Fruit fly (Drosophila melanogaster) whole organism, embryonic: ENCODE measurements around the gene Apoltp.
A peak's percentile ranks its signal among the peaks of the same experiment; 100 is the strongest.

Source experiments
- Blimp-1 ChIP-seq: fragments of 200-800 bp; sonication (Bioruptor generic); optimal IDR thresholded peaks from 3 replicates; lab custom pipeline; 2018; ENCODE audit warnings: missing biosample characterization, missing genetic modification characterization, mild to moderate bottlenecking, moderate library complexity, missing genetic modification reagents
- CG10267 ChIP-seq: fragments of 200-800 bp; sonication (Bioruptor generic); optimal IDR thresholded peaks from 2 replicates; lab custom pipeline; 2018; ENCODE audit warnings: missing biosample characterization, mild to moderate bottlenecking, missing genetic modification characterization, moderate library complexity
- CG10462 ChIP-seq: fragments of 200-800 bp; sonication (Bioruptor generic); optimal IDR thresholded peaks from 2 replicates; lab custom pipeline; 2016; ENCODE audit warnings: missing biosample characterization, missing genetic modification characterization
- CG11085 ChIP-seq: fragments of 200-800 bp; sonication (Bioruptor generic); IDR thresholded peaks from 2 replicates; pipeline ENCODE4 v1.3.6; 2022; ENCODE audit warnings: missing biosample characterization, missing genetic modification characterization
- CG12155 ChIP-seq: fragments of 200-800 bp; sonication (Bioruptor generic); optimal IDR thresholded peaks from 3 replicates; lab custom pipeline; 2016; ENCODE audit warnings: missing biosample characterization, missing genetic modification characterization
- CG12391 ChIP-seq: fragments of 200-800 bp; sonication (Bioruptor generic); optimal IDR thresholded peaks from 3 replicates; lab custom pipeline; 2018; ENCODE audit warnings: missing biosample characterization, mild to moderate bottlenecking, missing genetic modification characterization, moderate library complexity
- CG12659 ChIP-seq: fragments of 200-800 bp; sonication (Bioruptor generic); optimal IDR thresholded peaks from 3 replicates; lab custom pipeline; 2017; ENCODE audit warnings: mild to moderate bottlenecking, missing biosample characterization, missing genetic modification reagents, missing genetic modification characterization
- CG12942 ChIP-seq: fragments of 200-800 bp; sonication (Bioruptor generic); optimal IDR thresholded peaks from 3 replicates; lab custom pipeline; 2016; ENCODE audit warnings: missing biosample characterization, missing genetic modification characterization
- CG13775 ChIP-seq: fragments of 200-800 bp; sonication (Bioruptor generic); optimal IDR thresholded peaks from 3 replicates; lab custom pipeline; 2017; ENCODE audit warnings: missing biosample characterization, mild to moderate bottlenecking, missing genetic modification characterization
- CG14710 ChIP-seq: fragments of 200-800 bp; sonication (Bioruptor generic); optimal IDR thresholded peaks from 3 replicates; lab custom pipeline; 2019; ENCODE audit warnings: missing biosample characterization, mild to moderate bottlenecking, missing genetic modification characterization, moderate library complexity
- CG15479 ChIP-seq: fragments of 200-800 bp; sonication (Bioruptor generic); optimal IDR thresholded peaks from 3 replicates; lab custom pipeline; 2019; ENCODE audit warnings: missing biosample characterization, mild to moderate bottlenecking, missing genetic modification characterization, moderate library complexity
- CG1603 ChIP-seq: fragments of 200-800 bp; sonication (Bioruptor generic); optimal IDR thresholded peaks from 2 replicates; lab custom pipeline; 2019; ENCODE audit warnings: missing biosample characterization, mild to moderate bottlenecking, missing genetic modification characterization, moderate library complexity
- CG16813 ChIP-seq: fragments of 200-800 bp; sonication (Bioruptor generic); IDR thresholded peaks from 3 replicates; pipeline ENCODE4 v1.3.6; 2022; ENCODE audit warnings: missing biosample characterization, missing genetic modification characterization; ENCODE audit not compliant: partially characterized antibody
- CG17385 ChIP-seq: fragments of 200-800 bp; sonication (Bioruptor generic); optimal IDR thresholded peaks from 3 replicates; lab custom pipeline; 2018; ENCODE audit warnings: missing biosample characterization, mild to moderate bottlenecking, missing genetic modification characterization
- CG2202 ChIP-seq: fragments of 200-800 bp; sonication (Bioruptor generic); optimal IDR thresholded peaks from 2 replicates; lab custom pipeline; 2018; ENCODE audit warnings: missing biosample characterization, mild to moderate bottlenecking, missing genetic modification characterization
- CG3407 ChIP-seq: fragments of 200-800 bp; sonication (Bioruptor generic); optimal IDR thresholded peaks from 2 replicates; lab custom pipeline; 2018; ENCODE audit warnings: missing biosample characterization, mild to moderate bottlenecking, missing genetic modification characterization
- CG34376 ChIP-seq: fragments of 200-800 bp; sonication (Bioruptor generic); optimal IDR thresholded peaks from 2 replicates; lab custom pipeline; 2018; ENCODE audit warnings: missing biosample characterization, mild to moderate bottlenecking, missing genetic modification characterization
- CG6654 ChIP-seq: fragments of 200-800 bp; sonication (Bioruptor generic); optimal IDR thresholded peaks from 2 replicates; lab custom pipeline; 2017; ENCODE audit warnings: missing biosample characterization, mild to moderate bottlenecking, missing genetic modification characterization
- CG7786 ChIP-seq: fragments of 200-800 bp; sonication (Bioruptor generic); optimal IDR thresholded peaks from 2 replicates; lab custom pipeline; 2016; ENCODE audit warnings: missing biosample characterization, missing genetic modification characterization
- CG7928 ChIP-seq: fragments of 200-800 bp; sonication (Bioruptor generic); optimal IDR thresholded peaks from 2 replicates; lab custom pipeline; 2017; ENCODE audit warnings: missing biosample characterization, mild to moderate bottlenecking, missing genetic modification characterization
- CG7963 ChIP-seq: fragments of 200-800 bp; sonication (Bioruptor generic); IDR thresholded peaks from 3 replicates; pipeline ENCODE4 v1.3.6; 2022; ENCODE audit warnings: missing biosample characterization, missing genetic modification characterization; ENCODE audit not compliant: partially characterized antibody
- CG8944 ChIP-seq: fragments of 200-800 bp; sonication (Bioruptor generic); optimal IDR thresholded peaks from 3 replicates; lab custom pipeline; 2016; ENCODE audit warnings: missing biosample characterization, missing genetic modification characterization
- CoRest ChIP-seq: fragments of 200-800 bp; sonication (Bioruptor generic); optimal IDR thresholded peaks from 3 replicates; lab custom pipeline; 2018; ENCODE audit warnings: missing biosample characterization, mild to moderate bottlenecking, missing genetic modification characterization, moderate library complexity
- Dbx ChIP-seq: fragments of 200-800 bp; sonication (Bioruptor generic); IDR thresholded peaks from 3 replicates; pipeline ENCODE4 v1.3.6; 2022; ENCODE audit warnings: missing biosample characterization, missing genetic modification characterization
- Dp ChIP-seq: fragments of 200-800 bp; sonication (Bioruptor generic); optimal IDR thresholded peaks from 2 replicates; lab custom pipeline; 2018; ENCODE audit warnings: missing biosample characterization, mild to moderate bottlenecking, missing genetic modification characterization, moderate library complexity
- E2f2 ChIP-seq: fragments of 200-800 bp; sonication (Bioruptor generic); IDR thresholded peaks from 2 replicates; pipeline ENCODE4 v1.3.6; 2022; ENCODE audit warnings: missing biosample characterization, missing genetic modification characterization
- Elba2 ChIP-seq: fragments of 200-800 bp; sonication (Bioruptor generic); optimal IDR thresholded peaks from 3 replicates; lab custom pipeline; 2016; ENCODE audit warnings: missing biosample characterization, missing genetic modification characterization
- HHEX ChIP-seq: fragments of 200-800 bp; sonication (Bioruptor generic); optimal IDR thresholded peaks from 3 replicates; lab custom pipeline; 2017; ENCODE audit warnings: missing biosample characterization, mild to moderate bottlenecking, missing genetic modification characterization, missing genetic modification reagents
- Hr39 ChIP-seq: fragments of >200 bp; optimal IDR thresholded peaks from 2 replicates; lab custom pipeline; 2017
- MBD-R2 ChIP-seq: fragments of 200-800 bp; sonication (Bioruptor generic); IDR thresholded peaks from 2 replicates; pipeline ENCODE4 v1.3.6; 2022; ENCODE audit warnings: missing biosample characterization, missing genetic modification characterization
- Sry-β ChIP-seq: fragments of 200-800 bp; sonication (Bioruptor generic); optimal IDR thresholded peaks from 2 replicates; lab custom pipeline; 2018; ENCODE audit warnings: missing biosample characterization, mild to moderate bottlenecking, missing genetic modification characterization, moderate library complexity
- bbx ChIP-seq: fragments of 200-800 bp; sonication (Bioruptor generic); IDR thresholded peaks from 2 replicates; pipeline ENCODE4 v1.3.6; 2022; ENCODE audit warnings: missing biosample characterization, missing genetic modification characterization; ENCODE audit not compliant: partially characterized antibody
- cad ChIP-seq: fragments of >200 bp; optimal IDR thresholded peaks from 2 replicates; lab custom pipeline; 2017; ENCODE audit warnings: missing biosample characterization, missing genetic modification characterization
- chn ChIP-seq: fragments of 200-800 bp; sonication (Bioruptor generic); optimal IDR thresholded peaks from 2 replicates; lab custom pipeline; 2016; ENCODE audit warnings: missing biosample characterization, missing genetic modification characterization
- ci ChIP-seq: fragments of 200-800 bp; sonication (Bioruptor generic); IDR thresholded peaks from 3 replicates; pipeline ENCODE4 v1.3.6; 2022; ENCODE audit warnings: missing biosample characterization, missing genetic modification characterization
- cwo ChIP-seq: fragments of 200-800 bp; sonication (Bioruptor generic); optimal IDR thresholded peaks from 3 replicates; lab custom pipeline; 2017; ENCODE audit warnings: missing biosample characterization, missing genetic modification characterization, mild to moderate bottlenecking, moderate library complexity, missing genetic modification reagents
- dimm ChIP-seq: fragments of 200-800 bp; sonication (Bioruptor generic); IDR thresholded peaks from 2 replicates; pipeline ENCODE4 v1.3.6; 2022; ENCODE audit warnings: missing biosample characterization, missing genetic modification characterization
- gfzf ChIP-seq: fragments of 200-800 bp; sonication (Bioruptor generic); optimal IDR thresholded peaks from 2 replicates; lab custom pipeline; 2016; ENCODE audit warnings: missing biosample characterization, mild to moderate bottlenecking, missing genetic modification characterization, moderate library complexity
- hbn ChIP-seq: fragments of 200-800 bp; sonication (Bioruptor generic); IDR thresholded peaks from 2 replicates; pipeline ENCODE4 v1.3.6; 2022; ENCODE audit warnings: missing biosample characterization, missing genetic modification characterization; ENCODE audit not compliant: partially characterized antibody
- insv ChIP-seq, 2 experiments: fragments of 200-800 bp; sonication (Bioruptor generic); optimal IDR thresholded peaks; 3 replicates each; lab custom pipeline; 2016 to 2018; ENCODE audit warnings: missing biosample characterization in 2 of 2, missing genetic modification characterization in 2 of 2
- lilli ChIP-seq: fragments of 200-800 bp; sonication (Bioruptor generic); optimal IDR thresholded peaks from 3 replicates; lab custom pipeline; 2016; ENCODE audit warnings: missing biosample characterization, missing genetic modification characterization
- lmd ChIP-seq: fragments of 200-800 bp; sonication (Bioruptor generic); IDR thresholded peaks from 2 replicates; pipeline ENCODE4 v1.3.6; 2022; ENCODE audit warnings: missing biosample characterization, missing genetic modification characterization
- luna ChIP-seq: fragments of 200-800 bp; sonication (Bioruptor generic); optimal IDR thresholded peaks from 2 replicates; lab custom pipeline; 2016; ENCODE audit warnings: missing biosample characterization, missing genetic modification characterization
- nau ChIP-seq: fragments of 200-800 bp; sonication (Bioruptor generic); optimal IDR thresholded peaks from 3 replicates; lab custom pipeline; 2017; ENCODE audit warnings: missing biosample characterization, mild to moderate bottlenecking, missing genetic modification characterization, missing genetic modification reagents
- oc ChIP-seq: fragments of 200-800 bp; sonication (Bioruptor generic); optimal IDR thresholded peaks from 2 replicates; lab custom pipeline; 2018; ENCODE audit warnings: missing biosample characterization, mild to moderate bottlenecking, missing genetic modification characterization, moderate library complexity
- pnt ChIP-seq: fragments of 200-800 bp; sonication (Bioruptor generic); optimal IDR thresholded peaks from 3 replicates; lab custom pipeline; 2016; ENCODE audit warnings: missing biosample characterization, missing genetic modification characterization
- psq ChIP-seq: fragments of 200-800 bp; sonication (Bioruptor generic); optimal IDR thresholded peaks from 2 replicates; lab custom pipeline; 2017; ENCODE audit warnings: missing biosample characterization, missing genetic modification characterization
- twi ChIP-seq: fragments of 200-800 bp; optimal IDR thresholded peaks from 2 replicates; lab custom pipeline; 2019; ENCODE audit warnings: missing biosample characterization, mild to moderate bottlenecking, missing genetic modification characterization, moderate library complexity
- unc-4 ChIP-seq: fragments of 200-800 bp; sonication (Bioruptor generic); IDR thresholded peaks from 2 replicates; pipeline ENCODE4 v1.3.6; 2022; ENCODE audit warnings: missing biosample characterization, missing genetic modification characterization; ENCODE audit not compliant: partially characterized antibody
- wdn ChIP-seq: fragments of 200-800 bp; sonication (Bioruptor generic); IDR thresholded peaks from 2 replicates; pipeline ENCODE4 v1.3.6; 2022; ENCODE audit warnings: missing biosample characterization, missing genetic modification characterization
- zf30C ChIP-seq: fragments of 200-800 bp; sonication (Bioruptor generic); optimal IDR thresholded peaks from 3 replicates; lab custom pipeline; 2018; ENCODE audit warnings: missing biosample characterization, mild to moderate bottlenecking, missing genetic modification characterization

Apoltp gene

DNA sequence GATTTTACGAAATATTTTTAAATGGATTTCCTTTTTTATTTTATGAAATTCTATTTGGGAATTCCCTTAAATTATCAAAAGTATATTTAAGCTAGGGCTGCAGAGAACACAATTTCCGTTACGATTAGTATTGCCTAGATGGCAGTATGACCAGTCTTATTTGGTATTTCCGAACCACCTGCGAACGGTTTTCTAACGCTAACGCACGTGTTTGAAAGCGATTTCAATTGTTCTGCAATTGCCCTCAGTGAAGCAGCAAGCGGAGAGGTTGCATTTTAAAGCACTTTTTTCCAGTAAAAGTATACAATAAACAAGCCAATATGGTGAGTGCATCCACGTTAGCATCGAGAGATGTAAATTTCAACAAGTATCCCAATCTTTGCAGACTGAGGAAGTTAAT lies 65.6 kb downstream of the Apoltp start, which contains the start of gene hoip (continued):
- no peak for TF ChIP-seq CG12659 (GFP tag; lab: Kevin White, UChicago)
- TF ChIP-seq lilli (GFP tag; lab: Kevin White, UChicago): no peak
- peak; percentile 52 for TF ChIP-seq Dp
- no peak for TF ChIP-seq zf30C
- TF ChIP-seq insv (GFP tag; optimal IDR thresholded peaks at IDR 0.05; lab: Kevin White, UChicago): no peak
- peak; percentile 25; the same call in 2 of the 3 replicates for TF ChIP-seq CG16813 (GFP tag; lab: Robert Waterston, UW)
- no peak for TF ChIP-seq HHEX (GFP tag; lab: Kevin White, UChicago)
- no peak for TF ChIP-seq CG34376 (GFP tag; lab: Kevin White, UChicago)
- TF ChIP-seq psq (GFP tag; lab: Kevin White, UChicago): no peak
- no peak for TF ChIP-seq Hr39 (lab: Kevin White, UChicago)
- no peak for TF ChIP-seq CG6654 (GFP tag; lab: Kevin White, UChicago)
- no peak for TF ChIP-seq luna (GFP tag; lab: Kevin White, UChicago)
- TF ChIP-seq unc-4 (GFP tag; lab: Robert Waterston, UW): peak; percentile 59
- TF ChIP-seq CG1603 (tag; lab: Kevin White, UChicago): peak; percentile 58
- no peak for TF ChIP-seq pnt (GFP tag; lab: Kevin White, UChicago)
- TF ChIP-seq CG17385 (GFP tag; lab: Kevin White, UChicago): no peak
- no peak for TF ChIP-seq CG11085
- no peak for TF ChIP-seq MBD-R2 (GFP tag; lab: Robert Waterston, UW)
- peak; percentile 89 for TF ChIP-seq CG7928 (GFP tag; lab: Kevin White, UChicago)
- no peak for TF ChIP-seq Blimp-1 (GFP tag; lab: Kevin White, UChicago)
- peak; percentile 24; the same call in 1 of the 3 replicates for TF ChIP-seq ci (GFP tag; lab: Robert Waterston, UW)
- no peak for TF ChIP-seq CG7963 (GFP tag; lab: Robert Waterston, UW)
- no peak for TF ChIP-seq CoRest (tag; lab: Kevin White, UChicago)
- peak; percentile 54; the same call in 1 of the 2 replicates for TF ChIP-seq bbx (GFP tag; lab: Robert Waterston, UW)
- no peak for TF ChIP-seq Dbx (GFP tag; lab: Robert Waterston, UW)
- no peak for TF ChIP-seq CG2202 (tag; lab: Kevin White, UChicago)
- TF ChIP-seq CG7786 (GFP tag; lab: Kevin White, UChicago): no peak
- no peak for TF ChIP-seq CG10462 (GFP tag; lab: Kevin White, UChicago)
- peak; percentile 97 for TF ChIP-seq cwo (GFP tag; lab: Kevin White, UChicago)
- no peak for TF ChIP-seq chn
- peak; percentile 65 for TF ChIP-seq CG14710 (tag; lab: Kevin White, UChicago)
- no peak for TF ChIP-seq twi (tag; lab: Kevin White, UChicago)
- no peak for TF ChIP-seq CG12155 (GFP tag; lab: Kevin White, UChicago)
- TF ChIP-seq CG10267: peak; percentile 30
- no peak for TF ChIP-seq CG12942 (GFP tag; lab: Kevin White, UChicago)
- TF ChIP-seq Sry-β (GFP tag; lab: Kevin White, UChicago): no peak
- TF ChIP-seq CG3407 (GFP tag; lab: Kevin White, UChicago): no peak
- no peak for TF ChIP-seq oc (tag; lab: Kevin White, UChicago)
- TF ChIP-seq dimm (GFP tag; lab: Robert Waterston, UW): no peak
- TF ChIP-seq CG12391: peak; percentile 12
- TF ChIP-seq gfzf (GFP tag; lab: Kevin White, UChicago): peak; percentile 81
- TF ChIP-seq Elba2 (GFP tag; lab: Kevin White, UChicago): no peak
- no peak for TF ChIP-seq hbn (GFP tag; lab: Robert Waterston, UW)
- TF ChIP-seq nau (GFP tag; lab: Kevin White, UChicago): no peak
- no peak for TF ChIP-seq CG8944 (GFP tag; lab: Kevin White, UChicago)
- no peak for TF ChIP-seq CG13775 (GFP tag; lab: Kevin White, UChicago)
- TF ChIP-seq cad: no peak
- no peak for TF ChIP-seq lmd (GFP tag; lab: Robert Waterston, UW)
- TF ChIP-seq wdn (GFP tag; lab: Robert Waterston, UW): 0 out of 2 replicates have a peak, but pooled peaks have one; percentile 15
- peak; percentile 55 for TF ChIP-seq E2f2 (GFP tag; lab: Robert Waterston, UW)
- TF ChIP-seq CG15479: no peak
